Worm (Caenorhabditis elegans) whole organism, L1 larva: ENCODE measurements around the gene Y16B4A.2.

Source experiments
- C34B4.2 ChIP-seq: sonication (generic microtip); optimal IDR thresholded peaks from 2 replicates; lab custom pipeline; 2017; ENCODE audit warnings: mild to moderate bottlenecking, missing genetic modification characterization, missing compliant biosample characterization
- F16B12.6 ChIP-seq: fragments of 150-350 bp; optimal IDR thresholded peaks from 2 replicates; lab custom pipeline; 2014; ENCODE audit warnings: missing biosample characterization, missing genetic modification characterization
- Y116A8C.19 ChIP-seq: sonication (generic microtip); optimal IDR thresholded peaks from 2 replicates; lab custom pipeline; 2016; ENCODE audit warnings: missing compliant biosample characterization, missing genetic modification characterization, borderline replicate concordance
- alr-1 ChIP-seq: fragments of 200-800 bp; sonication (Bioruptor generic); optimal IDR thresholded peaks from 2 replicates; lab custom pipeline; 2018; ENCODE audit warnings: borderline replicate concordance, mild to moderate bottlenecking, missing genetic modification characterization, missing compliant biosample characterization
- ama-1 ChIP-seq: fragments of 150-350 bp; optimal IDR thresholded peaks from 2 replicates; lab custom pipeline; 2014
- blmp-1 ChIP-seq: fragments of 150-350 bp; optimal IDR thresholded peaks from 2 replicates; lab custom pipeline; 2014; ENCODE audit warnings: missing biosample characterization, missing genetic modification characterization
- ceh-63 ChIP-seq: fragments of 200-800 bp; sonication (Bioruptor generic); optimal IDR thresholded peaks from 2 replicates; lab custom pipeline; 2018; ENCODE audit warnings: mild to moderate bottlenecking, missing genetic modification characterization, missing compliant biosample characterization
- ceh-88 ChIP-seq: fragments of 200-800 bp; sonication (Bioruptor generic); IDR thresholded peaks from 2 replicates; pipeline ENCODE4 v1.3.6; 2022; ENCODE audit warnings: missing genetic modification characterization, missing compliant biosample characterization
- ceh-90 ChIP-seq: sonication (generic microtip); optimal IDR thresholded peaks from 2 replicates; lab custom pipeline; 2016; ENCODE audit warnings: missing genetic modification characterization, missing compliant biosample characterization
- ces-1 ChIP-seq: fragments of 150-350 bp; optimal IDR thresholded peaks from 2 replicates; lab custom pipeline; 2014; ENCODE audit warnings: missing biosample characterization, missing genetic modification reagents, missing genetic modification characterization
- efl-1 ChIP-seq, 4 experiments: fragments of 150-350 bp; optimal IDR thresholded peaks in 3 of 4; peaks in 1 of 4; 1 replicate in 1 of 4; 2 replicates in 3 of 4; lab custom pipeline; 2014; ENCODE audit warnings: missing biosample characterization in 2 of 4, missing genetic modification characterization in 2 of 4, missing genetic modification reagents in 2 of 4
- egl-13 ChIP-seq: sonication (generic microtip); optimal IDR thresholded peaks from 2 replicates; lab custom pipeline; 2016; ENCODE audit warnings: missing genotype, missing genetic modification reagents, missing genetic modification characterization, missing compliant biosample characterization
- elt-2 ChIP-seq: sonication (generic microtip); optimal IDR thresholded peaks from 2 replicates; lab custom pipeline; 2016; ENCODE audit warnings: missing genetic modification characterization, mild to moderate bottlenecking, inconsistent platforms, missing compliant biosample characterization, missing genetic modification reagents
- elt-3 ChIP-seq, 6 experiments: fragments of 150-350 bp in 1 of 6; sonication (generic microtip); optimal IDR thresholded peaks; 2 replicates each; lab custom pipeline; 2017 to 2018; ENCODE audit warnings: missing biosample characterization in 6 of 6, missing genetic modification characterization in 6 of 6, inconsistent platforms in 1 of 6
- fkh-10 ChIP-seq: sonication (generic microtip); optimal IDR thresholded peaks from 2 replicates; lab custom pipeline; 2017; ENCODE audit warnings: missing biosample characterization, missing genetic modification reagents, missing genetic modification characterization
- fkh-4 ChIP-seq: sonication (generic microtip); optimal IDR thresholded peaks from 2 replicates; lab custom pipeline; 2016; ENCODE audit warnings: missing compliant biosample characterization, missing genetic modification characterization, borderline replicate concordance
- fkh-8 ChIP-seq: sonication (generic microtip); optimal IDR thresholded peaks from 2 replicates; lab custom pipeline; 2016; ENCODE audit warnings: mild to moderate bottlenecking, missing genetic modification characterization, missing compliant biosample characterization
- grh-1 ChIP-seq: fragments of 200-800 bp; sonication (Bioruptor generic); IDR thresholded peaks from 2 replicates; pipeline ENCODE4 v1.3.6; 2022; ENCODE audit warnings: missing genetic modification reagents, missing genetic modification characterization, missing compliant biosample characterization
- hlh-4 ChIP-seq: sonication (generic microtip); optimal IDR thresholded peaks from 2 replicates; lab custom pipeline; 2016; ENCODE audit warnings: mild to moderate bottlenecking, missing genetic modification characterization, missing compliant biosample characterization
- isw-1 ChIP-seq: fragments of 200-800 bp; sonication (Bioruptor generic); IDR thresholded peaks from 2 replicates; pipeline ENCODE4 v1.3.6; 2022; ENCODE audit warnings: missing genetic modification characterization, missing compliant biosample characterization
- jun-1 ChIP-seq: fragments of 150-350 bp; optimal IDR thresholded peaks from 2 replicates; lab custom pipeline; 2014; ENCODE audit warnings: missing biosample characterization, missing genetic modification reagents, missing genetic modification characterization
- lin-14 ChIP-seq: fragments of 200-800 bp; sonication (Bioruptor generic); optimal IDR thresholded peaks from 2 replicates; lab custom pipeline; 2018; ENCODE audit warnings: mild to moderate bottlenecking, missing genetic modification characterization, moderate library complexity, missing compliant biosample characterization
- lin-15B ChIP-seq: fragments of 150-350 bp; sonication (generic microtip); optimal IDR thresholded peaks from 3 replicates; lab custom pipeline; 2014; ENCODE audit warnings: missing biosample characterization, missing genetic modification characterization
- lin-35 ChIP-seq, 2 experiments: fragments of 150-350 bp; optimal IDR thresholded peaks; 2 replicates each; lab custom pipeline; 2014; ENCODE audit warnings: missing biosample characterization in 2 of 2, missing genetic modification characterization in 2 of 2, missing genetic modification reagents in 2 of 2
- lin-39 ChIP-seq: fragments of 150-350 bp; optimal IDR thresholded peaks from 2 replicates; lab custom pipeline; 2014; ENCODE audit warnings: missing biosample characterization, missing genetic modification reagents, missing genetic modification characterization
- mab-9 ChIP-seq: fragments of 200-800 bp; sonication (Bioruptor generic); IDR thresholded peaks from 2 replicates; pipeline ENCODE4 v1.3.6; 2022; ENCODE audit warnings: missing genetic modification reagents, missing genetic modification characterization, missing compliant biosample characterization
- mdl-1 ChIP-seq, 2 experiments: fragments of 150-350 bp; optimal IDR thresholded peaks; 2 replicates each; lab custom pipeline; 2014 to 2017; ENCODE audit warnings: missing biosample characterization in 2 of 2, missing genetic modification characterization in 2 of 2, inconsistent platforms in 1 of 2
- mef-2 ChIP-seq: fragments of 150-350 bp; optimal IDR thresholded peaks from 2 replicates; lab custom pipeline; 2014; ENCODE audit warnings: missing biosample characterization, missing genetic modification characterization
- nhr-11 ChIP-seq: fragments of 150-350 bp; optimal IDR thresholded peaks from 2 replicates; lab custom pipeline; 2014; ENCODE audit warnings: missing biosample characterization, missing genetic modification characterization
- nhr-19 ChIP-seq: fragments of 200-800 bp; sonication (Bioruptor generic); conservative IDR thresholded peaks from 2 replicates; pipeline ENCODE4 v1.3.6; 2022; ENCODE audit warnings: missing genetic modification characterization, missing compliant biosample characterization
- nhr-237 ChIP-seq: fragments of 150-350 bp; optimal IDR thresholded peaks from 2 replicates; lab custom pipeline; 2014; ENCODE audit warnings: missing biosample characterization, missing genetic modification characterization
- nhr-47 ChIP-seq: sonication (generic microtip); optimal IDR thresholded peaks from 2 replicates; lab custom pipeline; 2016; ENCODE audit warnings: mild to moderate bottlenecking, missing genetic modification characterization, moderate library complexity, missing compliant biosample characterization
- nhr-85 ChIP-seq: sonication (generic microtip); peaks from one replicate; lab custom pipeline; 2016; ENCODE audit warnings: missing genetic modification characterization, inconsistent platforms, missing compliant biosample characterization
- nhr-90 ChIP-seq: sonication (generic microtip); optimal IDR thresholded peaks from 2 replicates; lab custom pipeline; 2016; ENCODE audit warnings: mild to moderate bottlenecking, missing genetic modification characterization, missing compliant biosample characterization; ENCODE audit not compliant: poor library complexity
- pag-3 ChIP-seq: sonication (generic microtip); optimal IDR thresholded peaks from 2 replicates; lab custom pipeline; 2017; ENCODE audit warnings: missing genetic modification characterization, mild to moderate bottlenecking, missing compliant biosample characterization, antibody characterized with exemption, borderline replicate concordance; ENCODE audit not compliant: insufficient read depth
- pax-3 ChIP-seq: fragments of 200-800 bp; sonication (Bioruptor generic); optimal IDR thresholded peaks from 2 replicates; lab custom pipeline; 2018; ENCODE audit warnings: mild to moderate bottlenecking, missing genetic modification characterization, moderate library complexity, missing compliant biosample characterization
- skn-1 ChIP-seq: fragments of 150-350 bp; optimal IDR thresholded peaks from 2 replicates; lab custom pipeline; 2014; ENCODE audit warnings: missing biosample characterization, missing genetic modification characterization
- snu-23 ChIP-seq: sonication (generic microtip); optimal IDR thresholded peaks from 2 replicates; lab custom pipeline; 2016; ENCODE audit warnings: missing genetic modification characterization, missing compliant biosample characterization
- sptf-1 ChIP-seq: fragments of 150-350 bp; optimal IDR thresholded peaks from 2 replicates; lab custom pipeline; 2014; ENCODE audit warnings: missing biosample characterization, missing genetic modification characterization
- sup-37 ChIP-seq: fragments of 200-800 bp; sonication (Bioruptor generic); optimal IDR thresholded peaks from 2 replicates; lab custom pipeline; 2018; ENCODE audit warnings: mild to moderate bottlenecking, missing genetic modification characterization, missing compliant biosample characterization
- tbx-2 ChIP-seq: sonication (generic microtip); optimal IDR thresholded peaks from 2 replicates; lab custom pipeline; 2016; ENCODE audit warnings: missing genetic modification characterization, missing compliant biosample characterization
- tlp-1 ChIP-seq: fragments of 150-350 bp; optimal IDR thresholded peaks from 2 replicates; lab custom pipeline; 2014; ENCODE audit warnings: missing biosample characterization, missing genetic modification characterization
- unc-130 ChIP-seq: fragments of 150-350 bp; optimal IDR thresholded peaks from 2 replicates; lab custom pipeline; 2017; ENCODE audit warnings: missing biosample characterization, missing genetic modification characterization, inconsistent platforms
- unc-62 ChIP-seq: fragments of 150-350 bp; optimal IDR thresholded peaks from 2 replicates; lab custom pipeline; 2014; ENCODE audit warnings: missing biosample characterization, missing genetic modification reagents, missing genetic modification characterization
- zag-1 ChIP-seq: fragments of 150-350 bp; optimal IDR thresholded peaks from 2 replicates; lab custom pipeline; 2014; ENCODE audit warnings: missing biosample characterization, missing genetic modification characterization
- zip-4 ChIP-seq: fragments of 200-800 bp; sonication (Bioruptor generic); optimal IDR thresholded peaks from 2 replicates; lab custom pipeline; 2018; ENCODE audit warnings: mild to moderate bottlenecking, missing genetic modification characterization, moderate library complexity, missing compliant biosample characterization
- ztf-4 ChIP-seq: fragments of 150-350 bp; optimal IDR thresholded peaks from 2 replicates; lab custom pipeline; 2014; ENCODE audit warnings: missing biosample characterization, missing genetic modification characterization

Gene Y16B4A.2

DNA sequence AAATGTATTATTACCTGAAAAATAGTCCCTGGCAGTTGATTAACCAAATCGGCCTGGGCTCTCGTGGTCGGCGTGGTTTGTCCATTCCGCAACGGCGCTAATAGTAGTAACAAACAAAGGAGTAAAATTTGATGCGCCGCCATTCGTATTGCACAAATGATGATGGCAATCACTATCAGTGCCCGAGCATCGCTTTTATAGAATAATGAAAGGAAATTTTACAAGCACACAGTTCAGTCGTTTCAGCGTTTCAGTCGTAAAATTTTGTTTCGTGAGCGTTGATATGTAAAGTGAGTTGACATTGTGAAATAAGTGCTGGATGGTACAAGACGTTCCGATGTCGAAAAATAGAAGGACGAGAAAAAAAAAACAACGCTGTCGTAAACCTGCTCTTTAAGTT lies at the start of gene Y16B4A.2:
Gene Y16B4A.2 (minus strand): TSS at position 170 of the 400 bp plus-strand sequence.
- TF ChIP-seq tlp-1 (no peak), elt-2 (tag; lab: Kevin White, UChicago) (peak; percentile 8)
- TF ChIP-seq, all 84 proteins: peak for 1

DNA sequence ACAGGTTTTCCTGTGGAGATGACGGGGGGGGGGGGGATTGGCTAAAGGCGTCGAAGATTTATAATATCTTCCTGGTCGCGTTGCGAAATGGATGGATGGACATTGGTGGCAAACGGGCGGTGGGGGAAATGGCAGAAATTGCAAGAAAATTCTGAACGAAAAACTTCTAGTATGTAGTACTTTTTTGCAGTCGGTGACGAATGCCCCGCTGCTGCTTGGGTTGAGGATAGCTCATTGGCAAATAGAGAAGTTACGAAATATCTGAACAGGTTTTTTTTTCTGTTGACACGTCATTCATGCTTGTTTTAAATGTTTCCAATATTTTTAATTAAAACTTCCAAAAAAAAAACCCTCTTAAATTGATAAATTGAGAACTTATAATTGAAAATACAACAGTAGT lies 47.8 kb upstream of the Y16B4A.2 start:
- TF ChIP-seq nhr-11 (tag; lab: Kevin White, UChicago) (no peak), snu-23 (no peak), grh-1 (GFP tag; lab: Robert Waterston, UW) (peak; percentile 67), hlh-4 (no peak), C34B4.2 (no peak), zip-4 (GFP tag; lab: Kevin White, UChicago) (peak; percentile 30), efl-1 (optimal IDR thresholded peaks at IDR 0.05; lab: Kevin White, UChicago) (no peak), efl-1 (GFP tag; optimal IDR thresholded peaks at IDR 0.05 in 1 of 2; lab: Kevin White, UChicago) (no peak), ceh-88 (GFP tag; lab: Robert Waterston, UW) (no peak), unc-130 (tag; lab: Kevin White, UChicago) (no peak), pax-3 (tag; lab: Kevin White, UChicago) (no peak), sup-37 (GFP tag; lab: Kevin White, UChicago) (no peak), fkh-8 (tag; lab: Kevin White, UChicago) (no peak), fkh-10 (GFP tag; lab: Kevin White, UChicago) (no peak), F16B12.6 (tag; lab: Kevin White, UChicago) (no peak), alr-1 (tag; lab: Kevin White, UChicago) (no peak), blmp-1 (peak; percentile 31), ces-1 (GFP tag; lab: Kevin White, UChicago) (no peak), nhr-237 (tag; lab: Kevin White, UChicago) (no peak), nhr-90 (no peak), ztf-4 (tag; lab: Kevin White, UChicago) (peak; percentile 25), pag-3 (no peak), mab-9 (GFP tag; lab: Robert Waterston, UW) (no peak), egl-13 (tag; lab: Kevin White, UChicago) (no peak), mef-2 (tag; lab: Kevin White, UChicago) (no peak), nhr-47 (tag; lab: Kevin White, UChicago) (no peak), elt-2 (tag; lab: Kevin White, UChicago) (no peak)
- TF ChIP-seq, all 84 proteins: peak for 4

DNA sequence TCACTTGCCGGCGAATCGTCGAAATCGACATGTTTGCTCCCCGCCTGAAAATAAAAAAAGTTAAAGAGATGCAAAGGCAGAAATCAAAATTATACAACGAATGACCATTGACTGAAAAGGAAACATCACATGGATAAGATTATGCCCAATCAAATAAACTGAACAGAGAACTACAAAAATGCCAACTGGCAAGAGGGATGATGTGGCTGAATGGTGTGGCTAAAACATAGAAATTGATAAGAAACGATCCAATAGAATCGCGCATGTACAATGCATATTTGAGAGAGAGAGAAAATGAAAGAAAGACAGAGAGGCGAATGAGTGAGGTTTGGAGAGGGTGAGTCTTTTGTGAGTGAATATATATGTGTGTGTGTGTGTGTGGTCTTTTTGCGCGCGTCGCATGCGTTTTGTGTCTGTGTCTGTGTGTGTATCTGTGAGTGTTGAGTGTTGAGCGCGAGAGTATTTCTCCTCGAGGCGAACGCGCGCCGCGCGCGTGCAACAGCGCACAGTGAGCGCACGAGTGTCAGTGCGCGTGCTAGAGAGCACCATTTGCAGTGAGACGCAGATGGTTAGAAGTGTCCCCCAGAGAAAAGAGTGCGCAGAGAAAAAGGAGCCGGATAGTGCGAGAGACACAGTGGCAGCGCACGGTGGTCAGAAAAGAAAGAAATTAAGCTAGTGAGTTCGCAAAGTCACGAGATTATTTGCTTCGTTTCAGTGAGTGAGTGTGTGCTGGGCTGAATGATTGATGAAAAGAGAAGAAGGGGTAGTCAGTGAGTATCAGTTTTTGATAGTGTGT lies 47.0 kb upstream of the Y16B4A.2 start, which contains the start of gene epn-1:
Gene epn-1 (minus strand): TSS at position 51 of the 796 bp plus-strand sequence.
- TF ChIP-seq lin-14 (GFP tag; lab: Kevin White, UChicago) (peak; percentile 100), blmp-1 (peak; percentile 52), sptf-1 (tag; lab: Kevin White, UChicago) (no peak), mdl-1 (tag; optimal IDR thresholded peaks at IDR 0.05; lab: Kevin White, UChicago) (peak; percentile 95 to 99), zag-1 (tag; lab: Kevin White, UChicago) (peak; percentile 13), Y116A8C.19 (tag; lab: Kevin White, UChicago) (peak; percentile 27), tbx-2 (tag; lab: Kevin White, UChicago) (peak; percentile 99), C34B4.2 (no peak), ceh-90 (peak; percentile 27), unc-130 (tag; lab: Kevin White, UChicago) (peak; percentile 82), nhr-90 (peak; percentile 97), ama-1 (lab: Kevin White, UChicago) (no peak), ceh-63 (GFP tag; lab: Kevin White, UChicago) (no peak), elt-3 (tag; optimal IDR thresholded peaks at IDR 0.05; lab: Kevin White, UChicago) (peak in 4 of 6 experiments; percentile 17 to 82 (median 54)), fkh-10 (GFP tag; lab: Kevin White, UChicago) (peak; percentile 85), skn-1 (tag; lab: Kevin White, UChicago) (peak; percentile 80), lin-39 (tag; lab: Kevin White, UChicago) (peak; percentile 83), elt-2 (tag; lab: Kevin White, UChicago) (peak; percentile 95), lin-15B (tag; lab: Kevin White, UChicago) (peak; percentile 51), lin-35 (GFP tag; optimal IDR thresholded peaks at IDR 0.05; lab: Kevin White, UChicago) (peak; percentile 72 to 88), nhr-19 (GFP tag; lab: Robert Waterston, UW) (peak; percentile 97), isw-1 (peak; percentile 94), nhr-85 (tag; lab: Kevin White, UChicago) (peak; percentile 99), unc-62 (GFP tag; lab: Kevin White, UChicago) (no peak), jun-1 (tag; lab: Kevin White, UChicago) (peak; percentile 95), fkh-4 (tag; lab: Kevin White, UChicago) (peak; percentile 89)
